Fruit fly (Drosophila melanogaster): ENCODE results near the gene Nnk.

The Nnk gene

dm6 chr3R:17776952-17777407 is 28.1 kb downstream of the Nnk start (continued):
- no peak for TF ChIP-seq CG12104 (GFP tag; optimal IDR thresholded peaks at IDR 0.05)
- no peak for TF ChIP-seq CG12155 (GFP tag; optimal IDR thresholded peaks at IDR 0.05)
- TF ChIP-seq dysf (GFP tag; IDR thresholded peaks at IDR 0.05): no peak
- no peak; the same call in 1 of the 2 replicates for TF ChIP-seq HLH3B (GFP tag; IDR thresholded peaks at IDR 0.05)
- TF ChIP-seq CG14965 (GFP tag; optimal IDR thresholded peaks at IDR 0.05; ENCODE audit: borderline replicate concordance): no peak
- TF ChIP-seq CG4424 (GFP tag; optimal IDR thresholded peaks at IDR 0.05): peak; percentile 7
- TF ChIP-seq CG13775 (GFP tag; optimal IDR thresholded peaks at IDR 0.05): no peak
- peak; percentile 67 for TF ChIP-seq CG12769 (tag; optimal IDR thresholded peaks at IDR 0.05)
- TF ChIP-seq repo (GFP tag; optimal IDR thresholded peaks at IDR 0.05): no peak
- TF ChIP-seq bcd (GFP tag; optimal IDR thresholded peaks at IDR 0.05): peak; percentile 10
- TF ChIP-seq stwl (tag; optimal IDR thresholded peaks at IDR 0.05): no peak
- TF ChIP-seq NfI (GFP tag; optimal IDR thresholded peaks at IDR 0.05): peak; percentile 30
- TF ChIP-seq CG13624 (GFP tag; optimal IDR thresholded peaks at IDR 0.05): peak; percentile 6
- TF ChIP-seq ttk (GFP tag; IDR thresholded peaks at IDR 0.05): peak; percentile 17; the same call in 1 of the 2 replicates
- no peak for TF ChIP-seq schlank (tag; optimal IDR thresholded peaks at IDR 0.05)
- no peak for TF ChIP-seq Asciz (GFP tag; optimal IDR thresholded peaks at IDR 0.05)
- no peak for TF ChIP-seq disco-r (GFP tag; optimal IDR thresholded peaks at IDR 0.05)
- TF ChIP-seq mam (GFP tag; optimal IDR thresholded peaks at IDR 0.05): peak; percentile 36
- no peak for TF ChIP-seq Poxn (GFP tag; IDR thresholded peaks at IDR 0.05)
- TF ChIP-seq Oli (tag; optimal IDR thresholded peaks at IDR 0.05): peak; percentile 33
- TF ChIP-seq Doc3 (GFP tag; IDR thresholded peaks at IDR 0.05; ENCODE audit: partially characterized antibody): no peak
- TF ChIP-seq CG4282 (GFP tag; optimal IDR thresholded peaks at IDR 0.05): peak; percentile 19
- TF ChIP-seq CG1603 (tag; optimal IDR thresholded peaks at IDR 0.05): no peak
- peak; percentile 7 for TF ChIP-seq CG13894 (tag; optimal IDR thresholded peaks at IDR 0.05)
- no peak for TF ChIP-seq wdn (GFP tag; IDR thresholded peaks at IDR 0.05)
- no peak for TF ChIP-seq hth (optimal IDR thresholded peaks at IDR 0.05)
- no peak for TF ChIP-seq Hr3 (GFP tag; optimal IDR thresholded peaks at IDR 0.05)
- peak; percentile 54; the same call in 1 of the 3 replicates for TF ChIP-seq ci (GFP tag; IDR thresholded peaks at IDR 0.05)
- TF ChIP-seq CG5180 (GFP tag; optimal IDR thresholded peaks at IDR 0.05): no peak
- TF ChIP-seq ab (GFP tag; optimal IDR thresholded peaks at IDR 0.05): no peak
- TF ChIP-seq sob (GFP tag; IDR thresholded peaks at IDR 0.05): no peak
- TF ChIP-seq NFAT (GFP tag; IDR thresholded peaks at IDR 0.05): no peak
- TF ChIP-seq seq (GFP tag; IDR thresholded peaks at IDR 0.05): no peak
- TF ChIP-seq CG7556 (GFP tag; optimal IDR thresholded peaks at IDR 0.05): peak; percentile 31
- no peak for TF ChIP-seq CG8290 (GFP tag; optimal IDR thresholded peaks at IDR 0.05)
- TF ChIP-seq CG8290 (tag; optimal IDR thresholded peaks at IDR 0.05): peak in 1 of 2 experiments; percentile 68
- TF ChIP-seq Sin3A (optimal IDR thresholded peaks at IDR 0.05): no peak
- TF ChIP-seq CG15479 (GFP tag; optimal IDR thresholded peaks at IDR 0.05): no peak
- TF ChIP-seq Nf-YC (tag; optimal IDR thresholded peaks at IDR 0.05): peak; percentile 16
- no peak for TF ChIP-seq CG8388 (GFP tag; optimal IDR thresholded peaks at IDR 0.05)
- TF ChIP-seq CG13296 (GFP tag; optimal IDR thresholded peaks at IDR 0.05): no peak
- peak; percentile 37 for TF ChIP-seq CG3281 (GFP tag; optimal IDR thresholded peaks at IDR 0.05)
- no peak for TF ChIP-seq hbn (GFP tag; IDR thresholded peaks at IDR 0.05; ENCODE audit: partially characterized antibody)
- no peak for TF ChIP-seq usp (GFP tag; optimal IDR thresholded peaks at IDR 0.05)
- peak; percentile 45 for TF ChIP-seq lab (GFP tag; optimal IDR thresholded peaks at IDR 0.05)
- no peak for TF ChIP-seq CG17829 (tag; optimal IDR thresholded peaks at IDR 0.05)
- TF ChIP-seq fru (optimal IDR thresholded peaks at IDR 0.05): no peak
- TF ChIP-seq CG14441 (GFP tag; IDR thresholded peaks at IDR 0.05): peak; percentile 33; the same call in 1 of the 2 replicates
- TF ChIP-seq CG6683 (GFP tag; optimal IDR thresholded peaks at IDR 0.05): no peak
- no peak for TF ChIP-seq CG7786 (GFP tag; optimal IDR thresholded peaks at IDR 0.05)
- TF ChIP-seq pfk (GFP tag; optimal IDR thresholded peaks at IDR 0.05): peak; percentile 96
- TF ChIP-seq ro (GFP tag; IDR thresholded peaks at IDR 0.05): no peak
